Worm (Caenorhabditis elegans) whole organism, L2 larva: ENCODE data around the gene F54H12.4.

Experiments
- C34F6.9 ChIP-seq: fragments of 150-350 bp; optimal IDR thresholded peaks from 2 replicates; lab custom pipeline; 2014; ENCODE audit warnings: missing biosample characterization, missing genetic modification characterization
- F13H6.1 ChIP-seq: sonication (generic microtip); optimal IDR thresholded peaks from 2 replicates; lab custom pipeline; 2016; ENCODE audit warnings: missing genetic modification characterization, missing compliant biosample characterization
- R02D3.7 ChIP-seq: fragments of 150-350 bp; optimal IDR thresholded peaks from 2 replicates; lab custom pipeline; 2014; ENCODE audit warnings: missing biosample characterization, missing genetic modification characterization
- Y55F3AM.14 ChIP-seq: fragments of 200-800 bp; sonication (Bioruptor generic); optimal IDR thresholded peaks from 2 replicates; lab custom pipeline; 2018; ENCODE audit warnings: mild to moderate bottlenecking, missing genetic modification characterization, missing compliant biosample characterization
- ZK546.5 ChIP-seq: sonication (generic microtip); optimal IDR thresholded peaks from 2 replicates; lab custom pipeline; 2017; ENCODE audit warnings: missing biosample characterization, missing genetic modification characterization
- alr-1 ChIP-seq: fragments of 150-350 bp; optimal IDR thresholded peaks from 2 replicates; lab custom pipeline; 2014; ENCODE audit warnings: missing biosample characterization, missing genetic modification characterization
- aly-2 ChIP-seq: fragments of 150-350 bp; optimal IDR thresholded peaks from 2 replicates; lab custom pipeline; 2014; ENCODE audit warnings: missing biosample characterization, missing genetic modification characterization
- ama-1 ChIP-seq: fragments of 150-350 bp; optimal IDR thresholded peaks from 2 replicates; lab custom pipeline; 2018; ENCODE audit warnings: inconsistent platforms
- blmp-1 ChIP-seq: sonication (generic microtip); optimal IDR thresholded peaks from 2 replicates; lab custom pipeline; 2017; ENCODE audit warnings: missing genetic modification characterization, mild to moderate bottlenecking, missing compliant biosample characterization, antibody characterized with exemption, moderate library complexity; ENCODE audit not compliant: insufficient read depth
- ceh-16 ChIP-seq: fragments of 150-350 bp; optimal IDR thresholded peaks from 2 replicates; lab custom pipeline; 2014; ENCODE audit warnings: missing biosample characterization, missing genetic modification characterization
- ceh-82 ChIP-seq: fragments of 150-350 bp; optimal IDR thresholded peaks from 2 replicates; lab custom pipeline; 2014; ENCODE audit warnings: missing biosample characterization, missing genetic modification characterization
- crh-2 ChIP-seq: sonication (generic microtip); optimal IDR thresholded peaks from 2 replicates; lab custom pipeline; 2017; ENCODE audit warnings: missing biosample characterization, missing genetic modification characterization
- dmd-4 ChIP-seq: sonication (generic microtip); optimal IDR thresholded peaks from 2 replicates; lab custom pipeline; 2017; ENCODE audit warnings: missing biosample characterization, missing genetic modification characterization
- egl-27 ChIP-seq: sonication (generic microtip); optimal IDR thresholded peaks from 3 replicates; lab custom pipeline; 2017; ENCODE audit warnings: missing biosample characterization, missing genetic modification reagents, missing genetic modification characterization
- elt-1 ChIP-seq: fragments of 150-350 bp; optimal IDR thresholded peaks from 2 replicates; lab custom pipeline; 2014; ENCODE audit warnings: missing biosample characterization, missing genetic modification characterization
- elt-3 ChIP-seq: sonication (generic microtip); optimal IDR thresholded peaks from 2 replicates; lab custom pipeline; 2017; ENCODE audit warnings: missing biosample characterization, missing genetic modification characterization
- fos-1 ChIP-seq: fragments of 150-350 bp; optimal IDR thresholded peaks from 2 replicates; lab custom pipeline; 2014; ENCODE audit warnings: missing biosample characterization, missing genetic modification characterization
- gmeb-1 ChIP-seq: fragments of 150-350 bp; optimal IDR thresholded peaks from 2 replicates; lab custom pipeline; 2014; ENCODE audit warnings: missing biosample characterization, missing genetic modification characterization
- lin-11 ChIP-seq: fragments of 150-350 bp; sonication (generic microtip); optimal IDR thresholded peaks from 2 replicates; lab custom pipeline; 2014; ENCODE audit warnings: missing biosample characterization, missing genetic modification characterization, inconsistent platforms, mixed read lengths
- lin-13 ChIP-seq: fragments of 150-350 bp; optimal IDR thresholded peaks from 2 replicates; lab custom pipeline; 2014; ENCODE audit warnings: missing biosample characterization, missing genetic modification reagents, missing genetic modification characterization
- lin-39 ChIP-seq: fragments of 150-350 bp; optimal IDR thresholded peaks from 2 replicates; lab custom pipeline; 2014; ENCODE audit warnings: missing biosample characterization, missing genetic modification reagents, missing genetic modification characterization
- lsy-2 ChIP-seq, 2 experiments: fragments of 150-350 bp in 1 of 2; sonication (generic microtip) in 1 of 2; optimal IDR thresholded peaks; 2 replicates each; lab custom pipeline; 2014 to 2017; ENCODE audit warnings: missing biosample characterization in 2 of 2, missing genetic modification characterization in 2 of 2
- mab-5 ChIP-seq: fragments of 150-350 bp; optimal IDR thresholded peaks from 2 replicates; lab custom pipeline; 2014; ENCODE audit warnings: missing biosample characterization, missing genetic modification characterization
- mbf-1 ChIP-seq: sonication (generic microtip); optimal IDR thresholded peaks from 2 replicates; lab custom pipeline; 2017; ENCODE audit warnings: missing biosample characterization, missing genetic modification characterization
- mdl-1 ChIP-seq, 2 experiments: fragments of 150-350 bp in 1 of 2; sonication (generic microtip) in 1 of 2; optimal IDR thresholded peaks; 2 replicates each; lab custom pipeline; 2017; ENCODE audit warnings: missing biosample characterization in 2 of 2, missing genetic modification characterization in 2 of 2
- nhr-10 ChIP-seq: sonication (generic microtip); optimal IDR thresholded peaks from 2 replicates; lab custom pipeline; 2017; ENCODE audit warnings: missing biosample characterization, missing genetic modification characterization
- nhr-11 ChIP-seq: fragments of 150-350 bp; optimal IDR thresholded peaks from 2 replicates; lab custom pipeline; 2014; ENCODE audit warnings: missing biosample characterization, missing genetic modification characterization
- nhr-12 ChIP-seq: fragments of 150-350 bp; optimal IDR thresholded peaks from 2 replicates; lab custom pipeline; 2014; ENCODE audit warnings: missing biosample characterization, missing genetic modification characterization
- nhr-129 ChIP-seq: fragments of 150-350 bp; optimal IDR thresholded peaks from 2 replicates; lab custom pipeline; 2014; ENCODE audit warnings: missing biosample characterization, missing genetic modification characterization
- nhr-21 ChIP-seq: fragments of 150-350 bp; optimal IDR thresholded peaks from 2 replicates; lab custom pipeline; 2014; ENCODE audit warnings: missing biosample characterization, missing genetic modification characterization
- nhr-23 ChIP-seq: fragments of 150-350 bp; optimal IDR thresholded peaks from 2 replicates; lab custom pipeline; 2014; ENCODE audit warnings: missing biosample characterization, missing genetic modification reagents, missing genetic modification characterization
- nhr-237 ChIP-seq: fragments of 150-350 bp; optimal IDR thresholded peaks from 2 replicates; lab custom pipeline; 2014; ENCODE audit warnings: missing biosample characterization, missing genetic modification characterization
- nhr-25 ChIP-seq: fragments of 150-350 bp; sonication (generic microtip); optimal IDR thresholded peaks from 3 replicates; lab custom pipeline; 2014; ENCODE audit warnings: missing biosample characterization, missing genetic modification characterization
- nhr-6 ChIP-seq: fragments of 150-350 bp; optimal IDR thresholded peaks from 2 replicates; lab custom pipeline; 2014; ENCODE audit warnings: missing biosample characterization, missing genetic modification characterization
- nhr-77 ChIP-seq: fragments of 150-350 bp; optimal IDR thresholded peaks from 2 replicates; lab custom pipeline; 2014; ENCODE audit warnings: missing biosample characterization, missing genetic modification characterization
- peb-1 ChIP-seq: fragments of 150-350 bp; optimal IDR thresholded peaks from 2 replicates; lab custom pipeline; 2014; ENCODE audit warnings: missing biosample characterization, missing genetic modification characterization
- sem-4 ChIP-seq: fragments of 150-350 bp; optimal IDR thresholded peaks from 2 replicates; lab custom pipeline; 2014; ENCODE audit warnings: missing biosample characterization, missing genetic modification reagents, missing genetic modification characterization
- skn-1 ChIP-seq: sonication (generic microtip); optimal IDR thresholded peaks from 2 replicates; lab custom pipeline; 2017; ENCODE audit warnings: missing biosample characterization, missing genetic modification characterization
- sma-3 ChIP-seq: sonication (generic microtip); optimal IDR thresholded peaks from 2 replicates; lab custom pipeline; 2016; ENCODE audit warnings: missing genetic modification reagents, missing genetic modification characterization, missing compliant biosample characterization
- sma-9 ChIP-seq, 2 experiments: fragments of 150-350 bp in 1 of 2; sonication (generic microtip) in 1 of 2; optimal IDR thresholded peaks; 2 replicates each; lab custom pipeline; 2014 to 2016; ENCODE audit warnings: missing genetic modification characterization in 2 of 2, mild to moderate bottlenecking in 1 of 2, missing biosample characterization in 1 of 2, missing compliant biosample characterization in 1 of 2, missing genetic modification reagents in 1 of 2, moderate library complexity in 1 of 2
- snpc-4 ChIP-seq: fragments of 150-350 bp; optimal IDR thresholded peaks from 2 replicates; lab custom pipeline; 2014; ENCODE audit warnings: missing biosample characterization, missing genetic modification characterization
- unc-39 ChIP-seq: fragments of 150-350 bp; optimal IDR thresholded peaks from 2 replicates; lab custom pipeline; 2014; ENCODE audit warnings: missing biosample characterization, missing genetic modification characterization
- unc-55 ChIP-seq: fragments of 150-350 bp; sonication (generic microtip); optimal IDR thresholded peaks from 3 replicates; lab custom pipeline; 2014; ENCODE audit warnings: missing biosample characterization, missing genetic modification reagents, missing genetic modification characterization
- unc-62 ChIP-seq: fragments of 150-350 bp; optimal IDR thresholded peaks from 2 replicates; lab custom pipeline; 2014; ENCODE audit warnings: missing biosample characterization, missing genetic modification reagents, missing genetic modification characterization
- zag-1 ChIP-seq: fragments of 150-350 bp; optimal IDR thresholded peaks from 2 replicates; lab custom pipeline; 2014; ENCODE audit warnings: missing biosample characterization, missing genetic modification characterization
- ztf-1 ChIP-seq: fragments of 200-800 bp; sonication (Bioruptor generic); conservative IDR thresholded peaks from 2 replicates; pipeline ENCODE4 v1.3.6; 2022; ENCODE audit warnings: missing genetic modification characterization, missing compliant biosample characterization
- ztf-11 ChIP-seq: sonication (generic microtip); optimal IDR thresholded peaks from 2 replicates; lab custom pipeline; 2017; ENCODE audit warnings: missing biosample characterization, missing genetic modification characterization
- ztf-4 ChIP-seq: fragments of 150-350 bp; optimal IDR thresholded peaks from 2 replicates; lab custom pipeline; 2014; ENCODE audit warnings: missing biosample characterization, missing genetic modification characterization

Gene F54H12.4

DNA sequence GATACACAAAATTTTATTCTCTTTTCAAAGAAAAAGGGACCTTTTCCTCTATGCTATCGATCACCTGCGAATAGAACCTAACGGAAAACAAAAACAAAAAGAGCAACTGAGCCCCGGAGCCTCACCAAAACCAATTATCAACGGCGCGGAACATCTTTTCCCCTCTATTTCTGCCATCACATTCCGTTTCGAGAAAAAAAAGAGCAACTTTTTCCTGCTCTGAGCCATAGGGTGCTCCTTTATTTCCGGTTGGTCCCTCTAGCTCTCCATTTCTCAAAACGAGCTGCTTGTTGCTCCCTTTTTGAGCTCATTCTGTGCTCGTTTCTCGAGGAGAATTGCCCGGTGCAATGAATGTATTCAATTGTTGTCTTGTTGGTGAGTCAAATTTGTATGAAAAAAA is 17.1 kb upstream of the F54H12.4 start, which contains the start of gene clp-1:
Gene clp-1 (plus strand): TSS at position 301 of the 400 bp plus-strand sequence.
- no peak for TF ChIP-seq ZK546.5
- TF ChIP-seq egl-27, result no peak
- TF ChIP-seq unc-62, result no peak
- no peak for TF ChIP-seq nhr-21 (tag; lab: Kevin White, UChicago)
- TF ChIP-seq nhr-25 (tag; lab: Kevin White, UChicago), result no peak
- TF ChIP-seq Y55F3AM.14 (GFP tag; lab: Kevin White, UChicago), result no peak
- TF ChIP-seq lin-39, result no peak
- no peak for TF ChIP-seq aly-2 (tag; lab: Kevin White, UChicago)
- no peak for TF ChIP-seq F13H6.1 (tag; lab: Kevin White, UChicago)
- TF ChIP-seq blmp-1 (tag; lab: Kevin White, UChicago), result no peak
- TF ChIP-seq nhr-12, result no peak
- no peak for TF ChIP-seq elt-3
- TF ChIP-seq skn-1 (tag; lab: Kevin White, UChicago), result no peak

DNA sequence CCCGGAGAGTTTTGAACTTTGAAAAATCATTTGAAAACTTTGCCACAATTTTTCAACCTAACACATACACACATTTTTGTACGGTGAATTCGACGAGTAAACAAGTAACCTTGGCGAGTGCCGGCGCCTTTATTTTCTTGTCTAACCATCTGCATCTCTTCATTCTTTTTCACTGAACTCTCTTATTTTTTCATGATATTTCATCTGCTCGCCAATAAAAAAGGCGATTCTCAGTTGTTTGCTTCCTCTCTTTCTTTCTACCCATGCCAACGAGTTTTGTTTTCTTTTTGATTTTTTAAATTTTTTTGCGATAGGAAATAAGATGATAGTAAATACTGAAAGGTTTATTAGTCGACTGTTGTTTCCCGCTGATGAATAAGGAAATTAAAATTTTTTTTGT is 16.2 kb upstream of the F54H12.4 start:
- no peak for TF ChIP-seq ztf-1 (GFP tag; lab: Robert Waterston, UW)
- TF ChIP-seq skn-1 (tag; lab: Kevin White, UChicago), result no peak
- TF ChIP-seq sem-4 (tag; lab: Kevin White, UChicago), result no peak
- TF ChIP-seq lsy-2 (tag; optimal IDR thresholded peaks at IDR 0.05; lab: Kevin White, UChicago), result peak in 1 of 2 experiments; percentile 64
- peak; percentile 65 for TF ChIP-seq C34F6.9 (tag; lab: Kevin White, UChicago)
- no peak for TF ChIP-seq nhr-237 (tag; lab: Kevin White, UChicago)
- no peak for TF ChIP-seq nhr-12
- no peak for TF ChIP-seq alr-1 (tag; lab: Kevin White, UChicago)
- no peak for TF ChIP-seq unc-39 (tag; lab: Kevin White, UChicago)
- no peak for TF ChIP-seq ceh-82
- peak; percentile 66 for TF ChIP-seq nhr-25 (tag; lab: Kevin White, UChicago)
- no peak for TF ChIP-seq mbf-1 (tag; lab: Kevin White, UChicago)
- no peak for TF ChIP-seq Y55F3AM.14 (GFP tag; lab: Kevin White, UChicago)
- TF ChIP-seq lin-11 (tag; lab: Kevin White, UChicago), result no peak
- TF ChIP-seq nhr-10, result no peak
- peak; percentile 43 for TF ChIP-seq unc-55
- TF ChIP-seq gmeb-1 (tag; lab: Kevin White, UChicago), result peak; percentile 32
- TF ChIP-seq zag-1 (tag; lab: Kevin White, UChicago), result no peak
- TF ChIP-seq sma-3, result peak; percentile 84
- no peak for TF ChIP-seq elt-1 (tag; lab: Kevin White, UChicago)
- no peak for TF ChIP-seq ceh-16 (tag; lab: Kevin White, UChicago)
- no peak for TF ChIP-seq unc-62
- peak; percentile 73 for TF ChIP-seq crh-2 (tag; lab: Kevin White, UChicago)
- no peak for TF ChIP-seq elt-3
- TF ChIP-seq nhr-129 (tag; lab: Kevin White, UChicago), result peak; percentile 54
- peak; percentile 33 for TF ChIP-seq lin-13 (GFP tag; lab: Kevin White, UChicago)
- no peak for TF ChIP-seq aly-2 (tag; lab: Kevin White, UChicago)
- peak; percentile 9 for TF ChIP-seq blmp-1 (tag; lab: Kevin White, UChicago)
- peak; percentile 30 for TF ChIP-seq ztf-4 (tag; lab: Kevin White, UChicago)
- no peak for TF ChIP-seq snpc-4 (tag; lab: Kevin White, UChicago)
- TF ChIP-seq nhr-11 (tag; lab: Kevin White, UChicago), result no peak
- TF ChIP-seq dmd-4 (tag; lab: Kevin White, UChicago), result no peak
- no peak for TF ChIP-seq nhr-21 (tag; lab: Kevin White, UChicago)
- peak; percentile 14 for TF ChIP-seq mab-5
- no peak for TF ChIP-seq peb-1 (tag; lab: Kevin White, UChicago)
- TF ChIP-seq ama-1 (lab: Kevin White, UChicago), result no peak
- no peak for TF ChIP-seq ztf-11 (tag; lab: Kevin White, UChicago)
- TF ChIP-seq sma-9 (GFP tag; optimal IDR thresholded peaks at IDR 0.05; lab: Kevin White, UChicago), result peak; percentile 42
- no peak for TF ChIP-seq sma-9 (tag; optimal IDR thresholded peaks at IDR 0.05; lab: Kevin White, UChicago)
- TF ChIP-seq nhr-23 (tag; lab: Kevin White, UChicago), result no peak
- peak; percentile 70 for TF ChIP-seq F13H6.1 (tag; lab: Kevin White, UChicago)
- no peak for TF ChIP-seq egl-27
- TF ChIP-seq ZK546.5, result no peak
- no peak for TF ChIP-seq R02D3.7
- peak in 1 of 2 experiments; percentile 2 for TF ChIP-seq mdl-1 (tag; optimal IDR thresholded peaks at IDR 0.05; lab: Kevin White, UChicago)
- no peak for TF ChIP-seq nhr-6
- peak; percentile 20 for TF ChIP-seq fos-1 (tag; lab: Kevin White, UChicago)
- no peak for TF ChIP-seq nhr-77 (tag; lab: Kevin White, UChicago)
- TF ChIP-seq lin-39, result no peak
